Worm (Caenorhabditis elegans) whole organism, dauer: Measurements from ENCODE around the gene F58B4.3.

Experiments used
- unc-62 ChIP-seq: sonication (generic microtip); optimal IDR thresholded peaks from 2 replicates; lab custom pipeline; 2017; ENCODE audit warnings: missing biosample characterization, missing genetic modification reagents, missing genetic modification characterization

F58B4.3 gene

DNA sequence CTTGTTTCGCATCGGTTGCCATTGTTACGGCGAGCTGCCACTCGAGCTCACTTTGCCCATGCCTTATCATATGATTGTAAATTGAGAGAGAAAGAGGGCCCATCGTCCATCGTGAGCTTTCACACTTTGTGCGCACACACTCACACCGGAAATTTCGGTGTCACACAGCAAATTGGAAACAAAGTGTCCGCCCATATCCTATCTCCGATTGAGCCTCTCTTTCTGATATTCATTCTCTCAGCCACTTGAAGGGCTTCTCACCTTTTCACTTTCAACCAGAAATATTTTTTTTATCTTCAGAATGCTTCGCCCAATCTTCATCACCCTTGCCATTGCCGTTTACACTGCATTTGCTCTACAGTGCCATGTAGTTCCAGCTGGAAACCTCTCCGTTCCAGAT lies at the start of gene F58B4.3:
Gene F58B4.3, plus strand, starts transcription at position 301 of the 400 bp plus-strand sequence.
- TF ChIP-seq unc-62 (GFP tag; lab: Kevin White, UChicago): no peak

- TF ChIP-seq unc-62 (GFP tag; lab: Kevin White, UChicago): no peak
These were observed 49.3 kb upstream of the F58B4.3 start, which contains the start of gene F32D8.1 for ce11 chrV:10880138-10880882. Gene F32D8.1, plus strand, starts transcription at chrV:10880832.

ce11 chrV:10883478-10883877 lies 46.1 kb upstream of the F58B4.3 start, which contains the start of gene F32D8.2:
Gene F32D8.2, plus strand, starts transcription at chrV:10883778.
- no peak for TF ChIP-seq unc-62 (GFP tag; lab: Kevin White, UChicago)

- TF ChIP-seq unc-62 (GFP tag; lab: Kevin White, UChicago): no peak
These were observed 43.2 kb upstream of the F58B4.3 start, which contains the start of gene F32D8.3 for ce11 chrV:10886405-10886887. Gene F32D8.3, plus strand, starts transcription at chrV:10886837.

- no peak for TF ChIP-seq unc-62 (GFP tag; lab: Kevin White, UChicago)
These were observed 42.0 kb upstream of the F58B4.3 start for ce11 chrV:10887564-10887963.

DNA sequence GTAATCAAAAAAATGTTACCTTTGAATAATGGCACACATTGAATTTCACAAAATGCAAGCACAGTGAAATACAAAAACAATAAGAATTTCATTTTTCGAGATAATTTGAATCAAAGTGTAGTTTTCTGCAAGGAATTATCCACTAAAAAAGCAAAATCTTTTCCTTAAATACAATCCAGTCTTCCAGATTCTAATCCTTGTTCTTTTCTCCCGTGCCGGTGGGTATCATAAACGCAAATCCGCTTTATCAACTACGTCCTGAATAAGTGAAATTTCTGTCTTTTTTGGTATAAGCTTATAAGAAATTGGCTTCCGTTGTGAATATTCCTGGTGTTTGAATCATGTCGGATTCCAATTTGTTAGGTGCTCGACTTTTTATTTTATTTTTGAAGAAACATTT lies 41.5 kb upstream of the F58B4.3 start:
- no peak for TF ChIP-seq unc-62 (GFP tag; lab: Kevin White, UChicago)

ce11 chrV:10889036-10889435 lies 40.6 kb upstream of the F58B4.3 start, which contains the start of gene F32D8.11:
Gene F32D8.11, minus strand, starts transcription at chrV:10889136.
- no peak for TF ChIP-seq unc-62 (GFP tag; lab: Kevin White, UChicago)

DNA sequence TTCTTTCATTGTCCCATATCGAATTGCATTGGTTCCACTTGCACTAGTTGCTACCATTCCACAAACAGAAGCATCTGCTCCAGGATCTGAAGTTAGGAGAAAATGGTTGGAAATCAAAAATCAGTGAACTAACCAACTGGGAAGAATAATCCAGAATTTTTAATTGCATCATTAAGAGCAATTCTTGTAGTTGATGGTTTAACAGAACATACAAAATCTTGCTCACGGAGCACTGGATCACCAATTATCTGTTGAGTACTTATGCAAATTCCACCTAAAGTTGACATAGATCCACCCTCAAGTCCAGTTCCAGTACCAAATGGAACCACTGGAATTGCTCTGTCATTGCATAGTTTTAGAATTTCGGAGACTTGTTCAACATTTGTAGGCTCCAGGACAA lies 39.8 kb upstream of the F58B4.3 start:
- no peak for TF ChIP-seq unc-62 (GFP tag; lab: Kevin White, UChicago)

DNA sequence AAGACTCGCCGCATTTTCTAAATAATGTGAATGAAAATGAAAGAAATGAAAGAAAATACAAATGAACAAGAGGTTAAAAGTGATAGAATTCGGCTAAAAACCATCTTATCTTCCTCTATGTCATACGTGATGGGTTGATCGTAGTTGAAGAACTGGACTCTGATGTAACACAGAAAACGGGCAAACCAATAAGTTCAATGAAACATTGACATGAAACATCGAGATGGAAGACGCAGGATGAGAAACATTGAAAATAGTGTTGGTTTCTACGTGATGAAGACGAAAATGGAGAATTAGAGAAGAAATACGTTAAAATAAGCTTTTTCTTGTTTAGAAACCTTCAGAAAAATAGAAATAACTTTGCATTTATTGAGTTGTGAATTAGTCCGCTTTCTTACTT lies 38.6 kb upstream of the F58B4.3 start, which contains the start of gene F32D8.12:
Gene F32D8.12, minus strand, starts transcription at position 48 of the 400 bp plus-strand sequence.
- no peak for TF ChIP-seq unc-62 (GFP tag; lab: Kevin White, UChicago)

DNA sequence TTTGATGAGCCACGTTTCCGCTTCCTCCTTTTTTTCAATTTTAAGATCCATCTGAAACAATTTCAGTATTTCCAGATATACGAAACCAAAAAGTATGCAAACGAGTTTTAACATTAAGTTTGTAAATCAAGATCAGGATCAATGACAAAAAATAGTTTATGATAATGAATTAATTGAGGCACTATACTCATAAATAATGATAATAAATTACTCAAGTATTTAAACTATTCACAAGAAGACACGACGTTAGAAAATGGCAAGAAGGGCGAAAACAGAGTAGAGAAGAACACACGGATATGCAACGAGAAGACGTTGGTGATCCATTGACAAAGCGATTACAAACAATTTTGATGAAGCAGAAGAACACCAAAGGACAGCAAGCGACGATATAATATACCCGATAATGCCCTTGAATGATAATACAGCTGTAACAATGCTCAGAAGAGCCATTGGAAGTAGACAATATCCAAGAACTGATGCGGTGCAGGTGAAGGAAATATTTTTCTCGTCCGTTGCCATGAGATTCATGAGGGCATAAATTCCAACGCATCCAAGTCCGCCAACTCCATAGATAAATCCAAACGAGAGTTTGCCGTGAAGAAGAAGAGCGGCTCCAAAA lies 36.0 kb upstream of the F58B4.3 start, which contains the start of gene F32D8.4:
Gene F32D8.4, minus strand, starts transcription at position 51 of the 619 bp plus-strand sequence.
- TF ChIP-seq unc-62 (GFP tag; lab: Kevin White, UChicago): no peak

DNA sequence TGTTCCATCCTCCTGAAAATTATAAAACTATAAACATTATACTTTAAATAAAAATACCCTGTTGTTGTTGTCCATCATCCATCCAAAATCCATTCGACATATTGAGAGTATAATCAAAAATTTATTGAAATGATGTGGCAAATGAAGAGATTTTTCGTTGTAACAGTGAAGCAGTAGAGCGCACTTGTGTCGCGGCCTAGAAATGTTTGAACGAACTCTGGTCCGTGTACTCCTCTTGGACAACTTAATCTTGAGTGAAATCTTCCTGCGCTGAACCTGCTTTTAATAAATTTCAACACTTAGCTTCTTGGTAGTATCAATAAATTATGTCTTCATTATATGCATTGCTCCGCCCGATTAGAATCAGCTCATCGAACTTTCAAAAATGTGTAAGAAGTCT lies 35.0 kb upstream of the F58B4.3 start, which contains the start of the genes F32D8.14 and F32D8.5:
Gene F32D8.14, minus strand, starts transcription at position 188 of the 400 bp plus-strand sequence.
Gene F32D8.5, plus strand, starts transcription at position 200 of the 400 bp plus-strand sequence.
- TF ChIP-seq unc-62 (GFP tag; lab: Kevin White, UChicago): no peak

DNA sequence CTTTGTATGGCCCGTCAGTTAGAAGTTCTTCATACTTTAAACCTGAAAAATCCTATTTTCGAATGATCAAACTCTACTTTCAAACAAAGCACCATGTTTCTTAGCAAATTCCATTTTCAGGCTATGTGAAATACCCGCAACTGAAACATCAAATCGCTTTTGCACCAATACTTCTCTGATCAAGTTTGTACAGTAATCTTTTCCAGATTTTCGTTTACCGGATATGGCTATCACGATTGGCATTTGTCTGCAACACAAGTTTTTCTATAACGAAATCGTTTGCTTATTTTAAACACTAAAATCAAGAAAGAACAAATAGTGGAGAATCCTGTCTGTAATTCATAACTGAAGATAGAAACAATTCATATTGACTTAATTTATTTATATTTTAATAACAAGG lies 33.3 kb upstream of the F58B4.3 start, which contains the start of gene F32D8.13:
Gene F32D8.13, minus strand, starts transcription at position 249 of the 400 bp plus-strand sequence.
- TF ChIP-seq unc-62 (GFP tag; lab: Kevin White, UChicago): no peak

DNA sequence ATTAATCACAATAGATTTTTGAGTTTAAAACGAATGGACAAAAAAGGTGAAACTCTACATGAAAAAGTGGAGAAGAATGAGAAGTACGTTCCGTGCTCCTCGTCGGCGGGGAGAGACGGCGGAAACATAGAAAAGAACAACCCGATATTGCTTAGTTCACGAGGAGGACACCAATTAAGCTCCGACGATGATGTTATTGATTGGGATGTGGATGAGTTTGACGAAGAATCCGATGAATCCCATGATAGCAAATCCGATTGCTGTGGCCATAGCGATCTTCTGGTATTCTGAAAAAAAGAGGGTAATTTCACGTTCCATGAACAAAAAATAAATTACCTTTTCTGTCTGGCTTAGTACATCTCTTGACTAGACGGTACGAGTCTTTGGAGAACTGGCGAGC lies 32.9 kb upstream of the F58B4.3 start:
- TF ChIP-seq unc-62 (GFP tag; lab: Kevin White, UChicago): no peak

ce11 chrV:10897106-10897171 lies 32.7 kb upstream of the F58B4.3 start, which contains the start of gene sec-61.G:
Gene sec-61.G, minus strand, starts transcription at chrV:10897143.
- no peak for TF ChIP-seq unc-62 (GFP tag; lab: Kevin White, UChicago)

ce11 chrV:10897172-10897571 lies 32.4 kb upstream of the F58B4.3 start:
- no peak for TF ChIP-seq unc-62 (GFP tag; lab: Kevin White, UChicago)

ce11 chrV:10898107-10898506 lies 31.5 kb upstream of the F58B4.3 start, which contains the start of gene F32D8.7:
Gene F32D8.7, plus strand, starts transcription at chrV:10898435.
- TF ChIP-seq unc-62 (GFP tag; lab: Kevin White, UChicago): no peak
